Worm (Caenorhabditis elegans): ENCODE results near the gene agr-1.

agr-1 gene

DNA sequence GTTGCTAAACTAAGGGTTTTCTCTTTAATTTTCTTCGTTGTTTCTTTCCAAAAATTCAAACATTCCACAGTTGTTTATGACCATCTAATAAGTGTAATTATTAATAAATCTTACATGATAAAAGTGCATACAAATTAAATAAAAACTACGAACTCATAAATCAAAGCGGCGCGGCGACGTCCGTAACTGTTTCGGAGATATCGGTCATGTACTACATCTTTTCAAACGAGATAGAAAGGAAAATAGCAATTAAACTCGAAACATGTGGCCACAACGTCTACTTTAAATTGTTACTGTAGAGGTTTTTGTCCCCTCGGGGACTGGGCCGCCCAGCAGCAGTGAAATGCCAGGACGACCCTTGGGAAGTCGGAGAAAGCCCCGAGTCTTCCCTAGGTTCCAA lies 59.1 kb downstream of the agr-1 start:
- TF ChIP-seq tab-1 (GFP tag; IDR thresholded peaks at IDR 0.05) (no peak), klf-2 (GFP tag; conservative IDR thresholded peaks at IDR 0.05) (no peak), ref-1 (GFP tag; conservative IDR thresholded peaks at IDR 0.05) (no peak), T22C8.4 (GFP tag; IDR thresholded peaks at IDR 0.05) (no peak)

DNA sequence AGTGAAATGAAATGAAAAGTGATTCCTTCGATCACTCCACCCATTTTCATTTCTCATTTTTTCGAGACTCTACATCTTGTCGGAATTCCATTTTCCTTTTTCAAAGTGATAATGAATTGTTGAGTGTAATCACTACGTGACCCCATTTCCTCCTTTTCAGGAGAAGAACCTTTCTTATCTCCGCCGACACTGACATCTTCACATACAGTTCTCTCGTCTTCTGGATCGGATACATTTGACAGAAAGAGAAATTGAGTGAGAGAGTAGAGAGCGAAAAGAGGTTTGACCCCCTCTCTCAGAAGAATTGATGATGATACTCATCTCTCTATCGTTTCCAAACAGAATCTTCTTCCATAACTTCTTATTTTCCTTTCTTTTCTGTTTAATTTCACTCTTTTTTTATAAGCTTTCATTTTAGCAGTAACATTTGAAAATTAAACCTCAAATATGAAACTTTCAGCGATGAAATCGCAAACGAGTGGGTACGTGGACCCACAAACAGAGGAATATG lies 61.1 kb downstream of the agr-1 start, which contains the start of gene dpy-2:
dpy-2 (plus strand) TSS at position 461 of the 511 bp plus-strand sequence.
- no peak for TF ChIP-seq tab-1 (GFP tag; IDR thresholded peaks at IDR 0.05)
- no peak for TF ChIP-seq klf-2 (GFP tag; conservative IDR thresholded peaks at IDR 0.05)
- TF ChIP-seq cog-1 (tag; optimal IDR thresholded peaks at IDR 0.05): no peak
- TF ChIP-seq med-1 (GFP tag; optimal IDR thresholded peaks at IDR 0.05; ENCODE audit: insufficient read depth): no peak
- TF ChIP-seq ztf-23 (GFP tag; IDR thresholded peaks at IDR 0.05): no peak
- no peak for TF ChIP-seq ztf-29 (GFP tag; IDR thresholded peaks at IDR 0.05)

DNA sequence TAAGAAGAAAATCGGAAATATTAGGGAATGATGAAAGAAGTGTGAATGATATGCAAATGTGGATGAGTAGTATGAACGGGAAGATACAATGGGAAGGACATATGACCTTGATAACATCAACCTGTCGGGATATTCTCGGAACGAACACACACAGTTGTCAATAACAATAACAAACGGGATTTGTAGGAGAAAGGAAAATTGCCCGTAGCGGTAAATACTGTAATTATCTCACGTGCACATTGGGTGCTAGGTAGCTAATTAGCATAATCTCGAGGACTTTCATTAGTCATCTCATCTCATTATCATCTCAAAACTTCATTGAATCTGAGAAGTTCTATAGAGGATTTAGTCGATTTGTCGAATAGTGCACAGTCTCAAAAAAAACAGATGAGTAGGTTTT lies 62.0 kb downstream of the agr-1 start:
- TF ChIP-seq ref-1 (GFP tag; conservative IDR thresholded peaks at IDR 0.05) (no peak), ztf-23 (GFP tag; IDR thresholded peaks at IDR 0.05) (no peak), klf-2 (GFP tag; conservative IDR thresholded peaks at IDR 0.05) (no peak), T22C8.4 (GFP tag; IDR thresholded peaks at IDR 0.05) (no peak), tab-1 (GFP tag; IDR thresholded peaks at IDR 0.05) (no peak), flt-1 (GFP tag; IDR thresholded peaks at IDR 0.05) (no peak), ztf-29 (GFP tag; IDR thresholded peaks at IDR 0.05) (no peak), med-1 (GFP tag; optimal IDR thresholded peaks at IDR 0.05; ENCODE audit: insufficient read depth) (no peak), cog-1 (tag; optimal IDR thresholded peaks at IDR 0.05) (no peak)

DNA sequence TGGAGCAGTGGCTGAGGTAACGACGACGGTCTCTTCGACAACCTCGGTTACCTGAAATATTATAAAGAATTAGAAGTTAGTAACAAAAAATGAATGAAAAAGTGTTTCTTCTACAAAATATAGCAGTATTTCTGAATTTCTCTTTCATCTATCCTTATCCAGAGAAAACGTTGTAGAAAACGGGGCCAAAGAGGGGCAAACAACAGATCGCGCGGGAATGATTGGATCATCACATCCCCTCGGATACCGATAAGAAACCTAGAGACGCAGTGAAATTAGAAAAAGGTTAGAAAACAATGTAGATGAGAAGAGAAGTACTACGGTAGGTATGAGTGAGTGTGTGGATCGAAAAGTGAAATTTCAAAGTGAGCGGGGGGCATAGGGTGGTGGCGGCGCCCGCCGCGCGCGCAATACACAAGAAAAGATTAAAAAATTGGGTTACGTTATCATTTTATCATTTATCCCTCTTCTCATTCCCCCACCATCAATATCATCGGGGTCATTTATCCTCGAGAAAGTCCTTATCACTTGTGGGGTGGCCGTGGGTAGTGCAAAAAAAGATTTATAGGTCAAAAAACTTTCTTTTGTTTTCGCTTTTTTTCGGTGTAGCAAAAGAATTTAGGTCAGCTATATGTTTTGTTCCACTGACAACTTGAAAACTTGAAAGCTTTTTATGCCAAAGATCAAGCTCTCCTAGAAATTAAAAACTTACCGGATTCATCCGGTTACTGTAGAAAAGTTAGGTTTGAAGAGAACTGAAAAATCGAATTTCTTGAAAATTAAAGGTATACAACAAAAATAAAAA lies 62.6 kb downstream of the agr-1 start, which contains the start of the genes dpy-10 and T14B4.19:
dpy-10 (minus strand) TSS at position 51 of the 805 bp plus-strand sequence.
T14B4.19 (minus strand) TSS at position 755 of the 805 bp plus-strand sequence.
- TF ChIP-seq flt-1 (GFP tag; IDR thresholded peaks at IDR 0.05): no peak
- TF ChIP-seq ztf-29 (GFP tag; IDR thresholded peaks at IDR 0.05): no peak
- no peak for TF ChIP-seq T22C8.4 (GFP tag; IDR thresholded peaks at IDR 0.05)
- TF ChIP-seq cog-1 (tag; optimal IDR thresholded peaks at IDR 0.05): no peak
- TF ChIP-seq ref-1 (GFP tag; conservative IDR thresholded peaks at IDR 0.05): no peak
- TF ChIP-seq tab-1 (GFP tag; IDR thresholded peaks at IDR 0.05): no peak
- TF ChIP-seq med-1 (GFP tag; optimal IDR thresholded peaks at IDR 0.05; ENCODE audit: insufficient read depth): no peak
- no peak for TF ChIP-seq klf-2 (GFP tag; conservative IDR thresholded peaks at IDR 0.05)
- TF ChIP-seq ztf-23 (GFP tag; IDR thresholded peaks at IDR 0.05): no peak

Measured in whole organism, midembryonic.